Worm (Caenorhabditis elegans) whole organism, young adult: ENCODE results near the gene dhs-26.
A peak's percentile ranks its signal among the peaks of the same experiment; 100 is the strongest.

Experiments
- B0019.2 ChIP-seq: fragments of 200-800 bp; sonication (Bioruptor generic); conservative IDR thresholded peaks from 2 replicates; pipeline ENCODE4 v1.3.6; 2022; ENCODE audit warnings: missing genetic modification reagents, missing genetic modification characterization, missing compliant biosample characterization
- B0261.1 ChIP-seq: sonication (generic microtip); optimal IDR thresholded peaks from 2 replicates; lab custom pipeline; 2016; ENCODE audit warnings: mild to moderate bottlenecking, missing genetic modification characterization, moderate library complexity, missing compliant biosample characterization
- C06A6.2 ChIP-seq: fragments of 200-800 bp; sonication (Bioruptor generic); conservative IDR thresholded peaks from 2 replicates; pipeline ENCODE4 v1.3.6; 2022; ENCODE audit warnings: missing genetic modification characterization, missing compliant biosample characterization
- F33H1.4 ChIP-seq: fragments of 200-800 bp; sonication (Bioruptor generic); IDR thresholded peaks from 2 replicates; pipeline ENCODE4 v1.3.6; 2022; ENCODE audit warnings: missing genetic modification reagents, missing genetic modification characterization, missing compliant biosample characterization
- F37B4.10 ChIP-seq: fragments of 200-800 bp; sonication (Bioruptor generic); IDR thresholded peaks from 2 replicates; pipeline ENCODE4 v1.3.6; 2022; ENCODE audit warnings: missing genetic modification characterization, missing compliant biosample characterization
- F49E8.2 ChIP-seq: sonication (generic microtip); optimal IDR thresholded peaks from 3 replicates; lab custom pipeline; 2017; ENCODE audit warnings: missing genetic modification characterization, mild to moderate bottlenecking, missing compliant biosample characterization, antibody characterized with exemption, moderate library complexity; ENCODE audit not compliant: insufficient read depth
- F57A8.1 ChIP-seq: fragments of 200-800 bp; sonication (Bioruptor generic); optimal IDR thresholded peaks from 2 replicates; lab custom pipeline; 2018; ENCODE audit warnings: mild to moderate bottlenecking, missing genetic modification characterization, moderate library complexity, missing compliant biosample characterization
- Y53F4B.3 ChIP-seq: fragments of 200-800 bp; sonication (Bioruptor generic); IDR thresholded peaks from 2 replicates; pipeline ENCODE4 v1.3.6; 2022; ENCODE audit warnings: missing genetic modification reagents, missing genetic modification characterization, missing compliant biosample characterization
- Y67H2A.10 ChIP-seq: fragments of 200-800 bp; sonication (Bioruptor generic); conservative IDR thresholded peaks from 2 replicates; pipeline ENCODE4 v1.3.6; 2022; ENCODE audit warnings: missing genetic modification reagents, missing genetic modification characterization, missing compliant biosample characterization
- Y79H2A.3 ChIP-seq: fragments of 200-800 bp; sonication (Bioruptor generic); conservative IDR thresholded peaks from 2 replicates; pipeline ENCODE4 v1.3.6; 2022; ENCODE audit warnings: missing genetic modification reagents, missing genetic modification characterization, missing compliant biosample characterization
- Y95B8A.8 ChIP-seq: fragments of 200-800 bp; sonication (Bioruptor generic); IDR thresholded peaks from 2 replicates; pipeline ENCODE4 v1.3.6; 2022; ENCODE audit warnings: missing genetic modification reagents, missing genetic modification characterization, missing compliant biosample characterization
- ZK185.1 ChIP-seq: sonication (generic microtip); optimal IDR thresholded peaks from 2 replicates; lab custom pipeline; 2016; ENCODE audit warnings: mild to moderate bottlenecking, missing genetic modification characterization, missing compliant biosample characterization; ENCODE audit not compliant: poor library complexity, severe bottlenecking
- attf-5 ChIP-seq: fragments of 200-800 bp; sonication (Bioruptor generic); optimal IDR thresholded peaks from 2 replicates; lab custom pipeline; 2018; ENCODE audit warnings: mild to moderate bottlenecking, missing genetic modification characterization, missing compliant biosample characterization
- cebp-2 ChIP-seq: fragments of 200-800 bp; sonication (Bioruptor generic); IDR thresholded peaks from 2 replicates; pipeline ENCODE4 v1.3.6; 2022; ENCODE audit warnings: missing genetic modification characterization, missing compliant biosample characterization
- ceh-27 ChIP-seq: fragments of 200-800 bp; sonication (Bioruptor generic); optimal IDR thresholded peaks from 2 replicates; lab custom pipeline; 2018; ENCODE audit warnings: mild to moderate bottlenecking, missing genetic modification characterization, moderate library complexity, missing compliant biosample characterization
- ceh-58 ChIP-seq: fragments of 200-800 bp; sonication (Bioruptor generic); IDR thresholded peaks from 2 replicates; pipeline ENCODE4 v1.3.6; 2022; ENCODE audit warnings: missing genetic modification characterization, missing compliant biosample characterization
- ceh-91 ChIP-seq: fragments of 200-800 bp; sonication (Bioruptor generic); IDR thresholded peaks from 2 replicates; pipeline ENCODE4 v1.3.6; 2022; ENCODE audit warnings: missing genetic modification reagents, missing genetic modification characterization, missing compliant biosample characterization
- chd-7 ChIP-seq: sonication (generic microtip); optimal IDR thresholded peaks from 2 replicates; lab custom pipeline; 2016; ENCODE audit warnings: mild to moderate bottlenecking, missing genetic modification characterization, moderate library complexity, missing compliant biosample characterization
- die-1 ChIP-seq: sonication (generic microtip); optimal IDR thresholded peaks from 2 replicates; lab custom pipeline; 2016; ENCODE audit warnings: missing genotype, mild to moderate bottlenecking, missing genetic modification characterization, missing compliant biosample characterization
- dpff-1 ChIP-seq: sonication (generic microtip); optimal IDR thresholded peaks from 2 replicates; lab custom pipeline; 2017; ENCODE audit warnings: mild to moderate bottlenecking, missing genetic modification characterization, missing compliant biosample characterization
- efl-1 ChIP-seq: fragments of 150-350 bp; optimal IDR thresholded peaks from 2 replicates; lab custom pipeline; 2014; ENCODE audit warnings: missing biosample characterization, missing genetic modification reagents, missing genetic modification characterization
- ets-4 ChIP-seq: fragments of 200-800 bp; sonication (Bioruptor generic); optimal IDR thresholded peaks from 2 replicates; lab custom pipeline; 2018; ENCODE audit warnings: mild to moderate bottlenecking, missing genetic modification characterization, missing compliant biosample characterization
- hmg-20 ChIP-seq: fragments of 200-800 bp; sonication (Bioruptor generic); IDR thresholded peaks from 2 replicates; pipeline ENCODE4 v1.3.6; 2022; ENCODE audit warnings: missing genetic modification reagents, missing genetic modification characterization, missing compliant biosample characterization
- lin-35 ChIP-seq, 3 experiments: fragments of 150-350 bp in 2 of 3; sonication (generic microtip) in 1 of 3; optimal IDR thresholded peaks; 2 replicates each; lab custom pipeline; 2014 to 2018; ENCODE audit warnings: missing biosample characterization in 3 of 3, missing genetic modification characterization in 3 of 3, missing genetic modification reagents in 3 of 3
- lin-54 ChIP-seq: fragments of 200-800 bp; sonication (Bioruptor generic); optimal IDR thresholded peaks from 2 replicates; lab custom pipeline; 2018; ENCODE audit warnings: mild to moderate bottlenecking, missing genetic modification characterization, missing compliant biosample characterization
- lsl-1 ChIP-seq: fragments of 200-800 bp; sonication (Bioruptor generic); optimal IDR thresholded peaks from 2 replicates; lab custom pipeline; 2018; ENCODE audit warnings: mild to moderate bottlenecking, missing genetic modification characterization, moderate library complexity, missing compliant biosample characterization
- madf-3 ChIP-seq: fragments of 200-800 bp; sonication (Bioruptor generic); IDR thresholded peaks from 2 replicates; pipeline ENCODE4 v1.3.6; 2022; ENCODE audit warnings: missing genetic modification reagents, missing genetic modification characterization, missing compliant biosample characterization
- mcd-1 ChIP-seq: fragments of 200-800 bp; sonication (Bioruptor generic); IDR thresholded peaks from 2 replicates; pipeline ENCODE4 v1.3.6; 2022; ENCODE audit warnings: missing genetic modification reagents, missing genetic modification characterization, missing compliant biosample characterization
- mes-4 ChIP-seq: sonication (generic microtip); optimal IDR thresholded peaks from 2 replicates; lab custom pipeline; 2016; ENCODE audit warnings: missing genotype, missing genetic modification characterization, missing compliant biosample characterization
- mxl-1 ChIP-seq: sonication (generic microtip); optimal IDR thresholded peaks from 2 replicates; lab custom pipeline; 2016; ENCODE audit warnings: missing genetic modification characterization, missing compliant biosample characterization
- nfyb-1 ChIP-seq: fragments of 200-800 bp; sonication (Bioruptor generic); IDR thresholded peaks from 2 replicates; pipeline ENCODE4 v1.3.6; 2022; ENCODE audit warnings: missing genetic modification reagents, missing genetic modification characterization, missing compliant biosample characterization
- nhr-120 ChIP-seq: fragments of 200-800 bp; sonication (Bioruptor generic); IDR thresholded peaks from 2 replicates; pipeline ENCODE4 v1.3.6; 2022; ENCODE audit warnings: missing genetic modification characterization, missing compliant biosample characterization
- nhr-80 ChIP-seq: sonication (generic microtip); optimal IDR thresholded peaks from 2 replicates; lab custom pipeline; 2016; ENCODE audit warnings: missing genetic modification characterization, missing compliant biosample characterization
- pbrm-1 ChIP-seq: fragments of 200-800 bp; sonication (Bioruptor generic); IDR thresholded peaks from 2 replicates; pipeline ENCODE4 v1.3.6; 2022; ENCODE audit warnings: missing genetic modification reagents, missing genetic modification characterization, missing compliant biosample characterization
- rec-8 ChIP-seq, 2 experiments: sonication (generic microtip); optimal IDR thresholded peaks; 2 replicates each; lab custom pipeline; 2016; ENCODE audit warnings: mild to moderate bottlenecking in 2 of 2, missing genetic modification characterization in 2 of 2, missing genetic modification reagents in 2 of 2, missing genotype in 2 of 2, missing biosample characterization in 1 of 2, missing compliant biosample characterization in 1 of 2, moderate library complexity in 1 of 2
- snpc-1.1 ChIP-seq: sonication (generic microtip); optimal IDR thresholded peaks from 2 replicates; lab custom pipeline; 2017; ENCODE audit warnings: missing genetic modification characterization, mild to moderate bottlenecking, missing compliant biosample characterization, antibody characterized with exemption, moderate library complexity, missing genotype, missing genetic modification reagents; ENCODE audit not compliant: insufficient read depth
- snpc-4 ChIP-seq, 5 experiments: fragments of 150-350 bp in 1 of 5; sonication (generic microtip) in 4 of 5; optimal IDR thresholded peaks; 2 replicates each; lab custom pipeline; 2014 to 2018; ENCODE audit warnings: missing genetic modification characterization in 5 of 5, missing biosample characterization in 3 of 5, antibody characterized with exemption in 2 of 5, mild to moderate bottlenecking in 2 of 5, missing compliant biosample characterization in 2 of 5, missing genotype in 2 of 5, moderate library complexity in 2 of 5, missing genetic modification reagents in 1 of 5
- sptf-2 ChIP-seq: fragments of 200-800 bp; sonication (Bioruptor generic); optimal IDR thresholded peaks from 2 replicates; lab custom pipeline; 2018; ENCODE audit warnings: mild to moderate bottlenecking, missing genetic modification characterization, missing compliant biosample characterization
- tlf-1 ChIP-seq: fragments of 200-800 bp; sonication (Bioruptor generic); optimal IDR thresholded peaks from 2 replicates; lab custom pipeline; 2018; ENCODE audit warnings: mild to moderate bottlenecking, missing genetic modification characterization, missing compliant biosample characterization
- ztf-18 ChIP-seq: sonication (generic microtip); optimal IDR thresholded peaks from 2 replicates; lab custom pipeline; 2016; ENCODE audit warnings: missing genotype, mild to moderate bottlenecking, missing genetic modification characterization, missing compliant biosample characterization
- ztf-22 ChIP-seq: fragments of 200-800 bp; sonication (Bioruptor generic); optimal IDR thresholded peaks from 2 replicates; lab custom pipeline; 2018; ENCODE audit warnings: mild to moderate bottlenecking, missing genetic modification characterization, moderate library complexity, missing compliant biosample characterization
- ztf-25 ChIP-seq: fragments of 200-800 bp; sonication (Bioruptor generic); IDR thresholded peaks from 2 replicates; pipeline ENCODE4 v1.3.6; 2022; ENCODE audit warnings: missing genetic modification reagents, missing genetic modification characterization, missing compliant biosample characterization
- ztf-26 ChIP-seq: sonication (generic microtip); optimal IDR thresholded peaks from 2 replicates; lab custom pipeline; 2017; ENCODE audit warnings: missing genetic modification characterization, missing compliant biosample characterization
- ztf-28 ChIP-seq: fragments of 200-800 bp; sonication (Bioruptor generic); IDR thresholded peaks from 2 replicates; pipeline ENCODE4 v1.3.6; 2022; ENCODE audit warnings: missing genetic modification reagents, missing genetic modification characterization, missing compliant biosample characterization

dhs-26 gene

ce11 chrX:3351526-3351925 lies 10.8 kb downstream of the dhs-26 start, which contains the start of gene ZK816.1:
Gene ZK816.1 (plus strand): TSS chrX:3351712.
- TF ChIP-seq snpc-4 (GFP tag; optimal IDR thresholded peaks at IDR 0.05; lab: Kevin White, UChicago): no peak
- TF ChIP-seq snpc-4 (tag; optimal IDR thresholded peaks at IDR 0.05; lab: Kevin White, UChicago): no peak
- no peak for TF ChIP-seq ztf-22 (GFP tag; lab: Kevin White, UChicago)
- TF ChIP-seq B0019.2 (GFP tag; lab: Robert Waterston, UW): no peak
- no peak for TF ChIP-seq sptf-2
- TF ChIP-seq dpff-1 (tag; lab: Kevin White, UChicago): no peak
- no peak for TF ChIP-seq chd-7 (tag; lab: Kevin White, UChicago)
- TF ChIP-seq F37B4.10 (GFP tag; lab: Robert Waterston, UW): no peak
- no peak for TF ChIP-seq madf-3 (GFP tag; lab: Robert Waterston, UW)
- TF ChIP-seq ets-4 (GFP tag; lab: Kevin White, UChicago): no peak
- TF ChIP-seq mes-4: no peak
- TF ChIP-seq hmg-20 (GFP tag; lab: Robert Waterston, UW): no peak
- no peak for TF ChIP-seq nfyb-1 (GFP tag; lab: Robert Waterston, UW)
- no peak for TF ChIP-seq attf-5 (GFP tag; lab: Kevin White, UChicago)
- no peak for TF ChIP-seq tlf-1 (GFP tag; lab: Kevin White, UChicago)
- no peak for TF ChIP-seq mxl-1 (tag; lab: Kevin White, UChicago)
- TF ChIP-seq ceh-58 (GFP tag; lab: Robert Waterston, UW): no peak
- no peak for TF ChIP-seq ceh-91

ce11 chrX:3350306-3350705 lies 12.0 kb downstream of the dhs-26 start, which contains the start of gene nspg-4:
Gene nspg-4 (minus strand): TSS chrX:3350406.
- TF ChIP-seq ceh-27: no peak
- no peak for TF ChIP-seq ztf-25 (GFP tag; lab: Robert Waterston, UW)
- TF ChIP-seq Y79H2A.3 (GFP tag; lab: Robert Waterston, UW): no peak
- TF ChIP-seq F49E8.2 (tag; lab: Kevin White, UChicago): no peak
- TF ChIP-seq ztf-26 (tag; lab: Kevin White, UChicago): no peak
- TF ChIP-seq C06A6.2: no peak
- TF ChIP-seq Y95B8A.8 (GFP tag; lab: Robert Waterston, UW): no peak
- TF ChIP-seq dpff-1 (tag; lab: Kevin White, UChicago): no peak
- TF ChIP-seq, all 124 proteins: peak for 0

ce11 chrX:3347904-3348441 lies 14.3 kb downstream of the dhs-26 start, which contains the start of gene ZK816.3:
Gene ZK816.3 (plus strand): TSS chrX:3348391.
- TF ChIP-seq nhr-120 (GFP tag; lab: Robert Waterston, UW): 0 out of 2 replicates have a peak, but pooled peaks have one; percentile 17
- peak; percentile 50 for TF ChIP-seq ztf-18 (tag; lab: Kevin White, UChicago)
- TF ChIP-seq cebp-2 (GFP tag; lab: Robert Waterston, UW): 0 out of 2 replicates have a peak, but pooled peaks have one; percentile 48
- peak; percentile 61; the same call in 1 of the 2 replicates for TF ChIP-seq ztf-25 (GFP tag; lab: Robert Waterston, UW)
- TF ChIP-seq Y67H2A.10 (GFP tag; lab: Robert Waterston, UW): no peak
- no peak for TF ChIP-seq lsl-1
- TF ChIP-seq B0261.1 (tag; lab: Kevin White, UChicago): peak; percentile 64
- peak; percentile 7 for TF ChIP-seq nhr-80 (tag; lab: Kevin White, UChicago)
- TF ChIP-seq Y79H2A.3 (GFP tag; lab: Robert Waterston, UW): no peak
- TF ChIP-seq snpc-1.1 (tag; lab: Kevin White, UChicago): peak; percentile 10
- no peak for TF ChIP-seq lin-54 (GFP tag; lab: Kevin White, UChicago)
- no peak for TF ChIP-seq ceh-91
- no peak for TF ChIP-seq chd-7 (tag; lab: Kevin White, UChicago)
- TF ChIP-seq rec-8 (tag; optimal IDR thresholded peaks at IDR 0.05; lab: Kevin White, UChicago): peak; percentile 21 to 63
- no peak for TF ChIP-seq mcd-1 (GFP tag; lab: Robert Waterston, UW)
- peak; percentile 55 for TF ChIP-seq die-1 (tag; lab: Kevin White, UChicago)
- no peak for TF ChIP-seq efl-1
- peak; percentile 55; the same call in 1 of the 2 replicates for TF ChIP-seq pbrm-1 (GFP tag; lab: Robert Waterston, UW)
- no peak for TF ChIP-seq ztf-28 (GFP tag; lab: Robert Waterston, UW)
- TF ChIP-seq ZK185.1: peak; percentile 50
- no peak for TF ChIP-seq F57A8.1 (GFP tag; lab: Kevin White, UChicago)
- TF ChIP-seq lin-35 (GFP tag; optimal IDR thresholded peaks at IDR 0.05; lab: Kevin White, UChicago): no peak
- TF ChIP-seq F33H1.4 (GFP tag; lab: Robert Waterston, UW): no peak
- peak; percentile 49; the same call in 1 of the 2 replicates for TF ChIP-seq Y53F4B.3 (GFP tag; lab: Robert Waterston, UW)
- no peak for TF ChIP-seq hmg-20 (GFP tag; lab: Robert Waterston, UW)
